Fruit fly (Drosophila melanogaster) S2 (cell line): ENCODE results near the gene CG32271.

Source experiments
- CG8478 ChIP-seq: fragments of >200 bp; optimal IDR thresholded peaks from 2 replicates; lab custom pipeline; 2018
- CTCF ChIP-seq, 2 experiments: fragments of >200 bp; optimal IDR thresholded peaks; 2 replicates each; lab custom pipeline; 2018

DNA sequence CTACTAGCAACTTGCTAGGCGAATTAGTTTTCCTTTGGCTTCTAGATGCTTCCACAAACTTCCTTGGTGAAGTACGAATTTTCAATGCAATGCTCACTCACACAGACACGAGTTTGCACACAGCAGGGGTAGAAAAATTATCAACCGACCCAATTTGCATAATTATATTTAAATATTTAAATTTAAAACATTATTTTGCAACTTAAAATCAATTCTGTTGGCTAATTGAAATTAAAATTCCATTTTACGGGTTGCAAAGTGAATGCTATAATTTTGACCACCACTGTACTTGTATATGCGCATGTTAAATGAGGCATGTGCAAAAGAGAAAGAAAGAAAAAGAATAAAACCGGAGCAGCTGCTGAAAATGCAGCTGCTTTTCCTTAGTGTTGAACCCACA lies 8.9 kb downstream of the CG32271 start:
- TF ChIP-seq CTCF (optimal IDR thresholded peaks at IDR 0.05; lab: Kevin White, UChicago) (no peak), CG8478 (lab: Kevin White, UChicago) (no peak)
